Worm (Caenorhabditis elegans) whole organism, L2 larva: ENCODE measurements around the gene zipt-7.2.

Experiments used
- fos-1 ChIP-seq: fragments of 150-350 bp; optimal IDR thresholded peaks from 2 replicates; lab custom pipeline; 2014; ENCODE audit warnings: missing biosample characterization, missing genetic modification characterization
- lin-11 ChIP-seq: fragments of 150-350 bp; sonication (generic microtip); optimal IDR thresholded peaks from 2 replicates; lab custom pipeline; 2014; ENCODE audit warnings: missing biosample characterization, missing genetic modification characterization, inconsistent platforms, mixed read lengths
- lin-39 ChIP-seq: fragments of 150-350 bp; optimal IDR thresholded peaks from 2 replicates; lab custom pipeline; 2014; ENCODE audit warnings: missing biosample characterization, missing genetic modification reagents, missing genetic modification characterization
- nhr-11 ChIP-seq: fragments of 150-350 bp; optimal IDR thresholded peaks from 2 replicates; lab custom pipeline; 2014; ENCODE audit warnings: missing biosample characterization, missing genetic modification characterization
- nhr-237 ChIP-seq: fragments of 150-350 bp; optimal IDR thresholded peaks from 2 replicates; lab custom pipeline; 2014; ENCODE audit warnings: missing biosample characterization, missing genetic modification characterization
- nhr-77 ChIP-seq: fragments of 150-350 bp; optimal IDR thresholded peaks from 2 replicates; lab custom pipeline; 2014; ENCODE audit warnings: missing biosample characterization, missing genetic modification characterization
- skn-1 ChIP-seq: sonication (generic microtip); optimal IDR thresholded peaks from 2 replicates; lab custom pipeline; 2017; ENCODE audit warnings: missing biosample characterization, missing genetic modification characterization
- unc-62 ChIP-seq: fragments of 150-350 bp; optimal IDR thresholded peaks from 2 replicates; lab custom pipeline; 2014; ENCODE audit warnings: missing biosample characterization, missing genetic modification reagents, missing genetic modification characterization
- zag-1 ChIP-seq: fragments of 150-350 bp; optimal IDR thresholded peaks from 2 replicates; lab custom pipeline; 2014; ENCODE audit warnings: missing biosample characterization, missing genetic modification characterization
- ztf-11 ChIP-seq: sonication (generic microtip); optimal IDR thresholded peaks from 2 replicates; lab custom pipeline; 2017; ENCODE audit warnings: missing biosample characterization, missing genetic modification characterization

DNA sequence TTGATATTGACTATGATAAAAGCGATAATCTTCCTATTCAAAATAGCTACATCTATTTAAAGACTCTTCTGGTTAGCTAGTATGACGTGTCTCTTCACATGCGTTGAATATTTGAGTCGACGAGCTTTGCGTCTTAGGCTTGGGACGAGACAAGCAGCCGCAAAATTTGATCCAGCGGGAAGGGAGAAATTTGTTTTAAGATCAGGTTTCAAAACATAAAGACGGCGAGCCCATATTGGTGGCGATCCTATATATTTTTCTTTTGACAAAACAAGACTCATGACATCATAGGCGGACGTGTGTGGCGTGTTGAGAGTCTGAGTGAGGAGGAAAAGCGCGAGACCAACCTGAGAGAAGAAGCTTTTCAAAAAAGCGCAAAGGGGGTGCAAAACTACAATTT, 37.8 kb upstream of the zipt-7.2 start:
- TF ChIP-seq lin-39 (no peak), unc-62 (no peak), ztf-11 (tag; lab: Kevin White, UChicago) (no peak), nhr-77 (no peak), nhr-11 (tag; lab: Kevin White, UChicago) (no peak), zag-1 (no peak), skn-1 (no peak), lin-11 (tag; lab: Kevin White, UChicago) (no peak), nhr-237 (tag; lab: Kevin White, UChicago) (no peak), fos-1 (tag; lab: Kevin White, UChicago) (no peak)
